Fruit fly (Drosophila melanogaster) whole organism, embryonic: ENCODE measurements around the gene vito.
A peak's percentile ranks its signal among the peaks of the same experiment; 100 is the strongest.

Source experiments
- Ada2b ChIP-seq: fragments of 200-800 bp; sonication (Bioruptor generic); IDR thresholded peaks from 2 replicates; pipeline ENCODE4 v1.3.6; 2022; ENCODE audit warnings: missing biosample characterization, missing genetic modification characterization
- Aef1 ChIP-seq: fragments of 200-800 bp; sonication (Bioruptor generic); IDR thresholded peaks from 3 replicates; pipeline ENCODE4 v1.3.6; 2022; ENCODE audit warnings: missing biosample characterization, missing genetic modification characterization
- B-H2 ChIP-seq: fragments of 200-800 bp; sonication (Bioruptor generic); optimal IDR thresholded peaks from 2 replicates; lab custom pipeline; 2018; ENCODE audit warnings: missing biosample characterization, mild to moderate bottlenecking, missing genetic modification characterization
- CG10267 ChIP-seq: fragments of 200-800 bp; sonication (Bioruptor generic); optimal IDR thresholded peaks from 2 replicates; lab custom pipeline; 2018; ENCODE audit warnings: missing biosample characterization, mild to moderate bottlenecking, missing genetic modification characterization, moderate library complexity
- CG11398 ChIP-seq: fragments of 200-800 bp; sonication (Bioruptor generic); optimal IDR thresholded peaks from 2 replicates; lab custom pipeline; 2016; ENCODE audit warnings: missing biosample characterization, missing genetic modification characterization
- CG12299 ChIP-seq: fragments of 200-800 bp; sonication (Bioruptor generic); optimal IDR thresholded peaks from 2 replicates; lab custom pipeline; 2018; ENCODE audit warnings: missing biosample characterization, mild to moderate bottlenecking, missing genetic modification characterization
- CG12391 ChIP-seq: fragments of 200-800 bp; sonication (Bioruptor generic); optimal IDR thresholded peaks from 3 replicates; lab custom pipeline; 2018; ENCODE audit warnings: missing biosample characterization, mild to moderate bottlenecking, missing genetic modification characterization, moderate library complexity
- CG12659 ChIP-seq: fragments of 200-800 bp; sonication (Bioruptor generic); optimal IDR thresholded peaks from 3 replicates; lab custom pipeline; 2017; ENCODE audit warnings: mild to moderate bottlenecking, missing biosample characterization, missing genetic modification reagents, missing genetic modification characterization
- CG13424 ChIP-seq: fragments of 200-800 bp; sonication (Bioruptor generic); optimal IDR thresholded peaks from 2 replicates; lab custom pipeline; 2019; ENCODE audit warnings: missing biosample characterization, mild to moderate bottlenecking, missing genetic modification characterization, moderate library complexity
- CG14441 ChIP-seq: fragments of 200-800 bp; sonication (Bioruptor generic); IDR thresholded peaks from 2 replicates; pipeline ENCODE4 v1.3.6; 2022; ENCODE audit warnings: missing biosample characterization, missing genetic modification characterization
- CG14710 ChIP-seq: fragments of 200-800 bp; sonication (Bioruptor generic); optimal IDR thresholded peaks from 3 replicates; lab custom pipeline; 2019; ENCODE audit warnings: missing biosample characterization, mild to moderate bottlenecking, missing genetic modification characterization, moderate library complexity
- CG15269 ChIP-seq: fragments of 200-800 bp; sonication (Bioruptor generic); optimal IDR thresholded peaks from 2 replicates; lab custom pipeline; 2018; ENCODE audit warnings: missing biosample characterization, mild to moderate bottlenecking, missing genetic modification characterization, moderate library complexity
- CG1603 ChIP-seq: fragments of 200-800 bp; sonication (Bioruptor generic); optimal IDR thresholded peaks from 2 replicates; lab custom pipeline; 2019; ENCODE audit warnings: missing biosample characterization, mild to moderate bottlenecking, missing genetic modification characterization, moderate library complexity
- CG18262 ChIP-seq: fragments of 200-800 bp; optimal IDR thresholded peaks from 3 replicates; lab custom pipeline; 2019; ENCODE audit warnings: missing biosample characterization, mild to moderate bottlenecking, missing genetic modification characterization, moderate library complexity
- CG2120 ChIP-seq: fragments of 200-800 bp; sonication (Bioruptor generic); optimal IDR thresholded peaks from 3 replicates; lab custom pipeline; 2016; ENCODE audit warnings: missing biosample characterization, missing genetic modification characterization
- CG31441 ChIP-seq: fragments of 200-800 bp; sonication (Bioruptor generic); IDR thresholded peaks from 2 replicates; pipeline ENCODE4 v1.3.6; 2022; ENCODE audit warnings: missing biosample characterization, missing genetic modification characterization
- CG33213 ChIP-seq: fragments of 200-800 bp; sonication (Bioruptor generic); optimal IDR thresholded peaks from 3 replicates; lab custom pipeline; 2016; ENCODE audit warnings: missing biosample characterization, missing genetic modification characterization
- CG34376 ChIP-seq: fragments of 200-800 bp; sonication (Bioruptor generic); optimal IDR thresholded peaks from 2 replicates; lab custom pipeline; 2018; ENCODE audit warnings: missing biosample characterization, mild to moderate bottlenecking, missing genetic modification characterization
- CG4854 ChIP-seq: fragments of 200-800 bp; sonication (Bioruptor generic); optimal IDR thresholded peaks from 2 replicates; lab custom pipeline; 2016; ENCODE audit warnings: missing biosample characterization, missing genetic modification characterization, inconsistent platforms
- CG7963 ChIP-seq: fragments of 200-800 bp; sonication (Bioruptor generic); IDR thresholded peaks from 3 replicates; pipeline ENCODE4 v1.3.6; 2022; ENCODE audit warnings: missing biosample characterization, missing genetic modification characterization; ENCODE audit not compliant: partially characterized antibody
- CG8924 ChIP-seq: fragments of 200-800 bp; optimal IDR thresholded peaks from 3 replicates; lab custom pipeline; 2019; ENCODE audit warnings: missing biosample characterization, mild to moderate bottlenecking, missing genetic modification characterization, moderate library complexity
- Camta ChIP-seq: fragments of 200-800 bp; sonication (Bioruptor generic); optimal IDR thresholded peaks from 2 replicates; lab custom pipeline; 2016; ENCODE audit warnings: missing biosample characterization, missing genetic modification characterization
- Ets97D ChIP-seq: fragments of 200-800 bp; sonication (Bioruptor generic); optimal IDR thresholded peaks from 3 replicates; lab custom pipeline; 2016; ENCODE audit warnings: missing biosample characterization, missing genetic modification characterization
- Fer3 ChIP-seq: fragments of 200-800 bp; sonication (Bioruptor generic); optimal IDR thresholded peaks from 2 replicates; lab custom pipeline; 2018; ENCODE audit warnings: missing biosample characterization, mild to moderate bottlenecking, missing genetic modification characterization, moderate library complexity
- HLH54F ChIP-seq: fragments of 200-800 bp; sonication (Bioruptor generic); optimal IDR thresholded peaks from 3 replicates; lab custom pipeline; 2016; ENCODE audit warnings: missing biosample characterization, missing genetic modification characterization
- Hand ChIP-seq: fragments of 200-800 bp; sonication (Bioruptor generic); optimal IDR thresholded peaks from 2 replicates; lab custom pipeline; 2017; ENCODE audit warnings: mild to moderate bottlenecking, missing biosample characterization, missing genetic modification reagents, missing genetic modification characterization
- HmgZ ChIP-seq: fragments of 200-800 bp; sonication (Bioruptor generic); optimal IDR thresholded peaks from 2 replicates; lab custom pipeline; 2018; ENCODE audit warnings: missing biosample characterization, mild to moderate bottlenecking, missing genetic modification characterization
- Lhr ChIP-seq: fragments of 200-800 bp; sonication (Bioruptor generic); optimal IDR thresholded peaks from 3 replicates; lab custom pipeline; 2017; ENCODE audit warnings: mild to moderate bottlenecking, missing biosample characterization, missing genetic modification reagents, missing genetic modification characterization
- MESR4 ChIP-seq: fragments of 200-800 bp; sonication (Bioruptor generic); optimal IDR thresholded peaks from 2 replicates; lab custom pipeline; 2018; ENCODE audit warnings: missing biosample characterization, mild to moderate bottlenecking, missing genetic modification characterization, moderate library complexity
- NfI ChIP-seq: fragments of 200-800 bp; sonication (Bioruptor generic); optimal IDR thresholded peaks from 3 replicates; lab custom pipeline; 2018; ENCODE audit warnings: missing biosample characterization, mild to moderate bottlenecking, missing genetic modification characterization, moderate library complexity
- Pdp1 ChIP-seq, 2 experiments: fragments of 200-800 bp; sonication (Bioruptor generic); optimal IDR thresholded peaks; 3 replicates each; lab custom pipeline; 2016; ENCODE audit warnings: missing biosample characterization in 2 of 2, missing genetic modification characterization in 2 of 2, mild to moderate bottlenecking in 1 of 2, moderate library complexity in 1 of 2
- Ravus ChIP-seq: fragments of 200-800 bp; sonication (Bioruptor generic); IDR thresholded peaks from 2 replicates; pipeline ENCODE4 v1.3.6; 2022; ENCODE audit warnings: missing biosample characterization, missing genetic modification characterization
- Sry-δ ChIP-seq: fragments of 200-800 bp; sonication (Bioruptor generic); optimal IDR thresholded peaks from 2 replicates; lab custom pipeline; 2016; ENCODE audit warnings: missing biosample characterization, missing genetic modification characterization
- bab2 ChIP-seq: fragments of 200-800 bp; sonication (Bioruptor generic); optimal IDR thresholded peaks from 2 replicates; lab custom pipeline; 2016; ENCODE audit warnings: missing biosample characterization, missing genetic modification characterization
- chif ChIP-seq, 2 experiments: fragments of 200-800 bp; sonication (Bioruptor generic); optimal IDR thresholded peaks; 3 replicates each; lab custom pipeline; 2016; ENCODE audit warnings: missing biosample characterization in 2 of 2, missing genetic modification characterization in 2 of 2
- crc ChIP-seq: fragments of 200-800 bp; sonication (Bioruptor generic); optimal IDR thresholded peaks from 2 replicates; lab custom pipeline; 2016; ENCODE audit warnings: missing biosample characterization, missing genetic modification characterization
- gro ChIP-seq: fragments of 200-800 bp; sonication (Bioruptor generic); optimal IDR thresholded peaks from 2 replicates; lab custom pipeline; 2016; ENCODE audit warnings: missing biosample characterization, missing genetic modification characterization
- lbe ChIP-seq: fragments of 200-800 bp; sonication (Bioruptor generic); optimal IDR thresholded peaks from 2 replicates; lab custom pipeline; 2016; ENCODE audit warnings: missing biosample characterization, mild to moderate bottlenecking, missing genetic modification characterization
- maf-S ChIP-seq: fragments of 200-800 bp; sonication (Bioruptor generic); optimal IDR thresholded peaks from 2 replicates; lab custom pipeline; 2016; ENCODE audit warnings: missing biosample characterization, missing genetic modification characterization
- nmo ChIP-seq: fragments of 200-800 bp; sonication (Bioruptor generic); optimal IDR thresholded peaks from 2 replicates; lab custom pipeline; 2018; ENCODE audit warnings: missing biosample characterization, mild to moderate bottlenecking, missing genetic modification characterization, moderate library complexity
- pb ChIP-seq: fragments of 200-800 bp; sonication (Bioruptor generic); optimal IDR thresholded peaks from 3 replicates; lab custom pipeline; 2016; ENCODE audit warnings: missing biosample characterization, missing genetic modification characterization
- run ChIP-seq: fragments of 200-800 bp; sonication (Bioruptor generic); optimal IDR thresholded peaks from 3 replicates; lab custom pipeline; 2018; ENCODE audit warnings: missing biosample characterization, mild to moderate bottlenecking, missing genetic modification characterization
- shn ChIP-seq: fragments of 200-800 bp; sonication (Bioruptor generic); optimal IDR thresholded peaks from 3 replicates; lab custom pipeline; 2016; ENCODE audit warnings: missing biosample characterization, missing genetic modification characterization
- sima ChIP-seq: fragments of 200-800 bp; sonication (Bioruptor generic); optimal IDR thresholded peaks from 2 replicates; lab custom pipeline; 2016; ENCODE audit warnings: missing biosample characterization, missing genetic modification characterization
- sr ChIP-seq: fragments of 200-800 bp; sonication (Bioruptor generic); IDR thresholded peaks from 3 replicates; pipeline ENCODE4 v1.3.6; 2022; ENCODE audit warnings: missing biosample characterization, missing genetic modification characterization
- trem ChIP-seq: fragments of 200-800 bp; optimal IDR thresholded peaks from 3 replicates; lab custom pipeline; 2019; ENCODE audit warnings: missing biosample characterization, mild to moderate bottlenecking, missing genetic modification characterization, moderate library complexity
- zen2 ChIP-seq: fragments of 200-800 bp; sonication (Bioruptor generic); IDR thresholded peaks from 3 replicates; pipeline ENCODE4 v1.3.6; 2022; ENCODE audit warnings: missing biosample characterization, missing genetic modification characterization; ENCODE audit not compliant: partially characterized antibody
- zfh1 ChIP-seq: fragments of 200-800 bp; sonication (Bioruptor generic); IDR thresholded peaks from 3 replicates; pipeline ENCODE4 v1.3.6; 2022; ENCODE audit warnings: missing biosample characterization, missing genetic modification characterization

The vito gene

DNA sequence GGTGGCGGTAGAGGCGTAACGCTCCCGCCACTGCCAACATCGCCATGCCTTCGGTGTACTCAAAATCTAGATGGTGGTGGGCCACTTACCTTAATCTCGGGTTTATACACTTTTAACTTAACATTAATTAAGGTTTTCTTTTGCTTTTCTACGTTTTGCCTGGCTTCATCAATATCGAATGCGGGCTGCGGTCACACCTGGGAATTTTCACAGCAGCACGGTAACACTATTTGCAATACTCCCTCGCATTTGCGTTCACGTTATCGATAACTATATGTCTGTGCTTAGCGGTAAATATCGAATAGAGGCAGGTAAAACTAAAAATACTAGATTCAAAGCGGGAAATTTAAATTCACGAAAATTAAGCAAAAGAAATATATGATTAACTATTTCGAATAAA lies 16.8 kb upstream of the vito start, which contains the start of gene Bre1 (continued):
- TF ChIP-seq MESR4 (GFP tag; lab: Kevin White, UChicago) = peak; percentile 87

dm6 chr3L:5789663-5790062 lies 12.5 kb upstream of the vito start:
- peak; percentile 10 for TF ChIP-seq maf-S (GFP tag; lab: Kevin White, UChicago)
- TF ChIP-seq Ada2b (GFP tag; lab: Robert Waterston, UW) = peak; percentile 32; the same call in 1 of the 2 replicates
- peak; percentile 31 to 43 for TF ChIP-seq Pdp1 (GFP tag; optimal IDR thresholded peaks at IDR 0.05; lab: Kevin White, UChicago)
- TF ChIP-seq trem (tag; lab: Kevin White, UChicago) = peak; percentile 98
- peak; percentile 6 for TF ChIP-seq NfI (GFP tag; lab: Kevin White, UChicago)
- TF ChIP-seq zfh1 = 0 out of 3 replicates have a peak, but pooled peaks have one; percentile 29
- TF ChIP-seq CG13424 (tag; lab: Kevin White, UChicago) = peak; percentile 45
- peak; percentile 36 for TF ChIP-seq CG14710
- peak; percentile 57 for TF ChIP-seq HmgZ (tag; lab: Kevin White, UChicago)
- TF ChIP-seq CG12299 = no peak
- peak; percentile 41 for TF ChIP-seq B-H2 (GFP tag; lab: Kevin White, UChicago)
- TF ChIP-seq pb (GFP tag; lab: Kevin White, UChicago) = no peak
- TF ChIP-seq HLH54F (GFP tag; lab: Kevin White, UChicago) = peak; percentile 25
- TF ChIP-seq Fer3 (tag; lab: Kevin White, UChicago) = peak; percentile 19
- TF ChIP-seq zen2 = no peak
- no peak for TF ChIP-seq Aef1 (GFP tag; lab: Robert Waterston, UW)
- peak; percentile 38 for TF ChIP-seq CG15269
- TF ChIP-seq CG12391 = peak; percentile 47
- TF ChIP-seq CG2120 (GFP tag; lab: Kevin White, UChicago) = peak; percentile 61
- TF ChIP-seq lbe = peak; percentile 66
- no peak; the same call in 1 of the 2 replicates for TF ChIP-seq CG31441
- peak in 1 of 2 experiments; percentile 18 for TF ChIP-seq chif (GFP tag; optimal IDR thresholded peaks at IDR 0.05; lab: Kevin White, UChicago)
- TF ChIP-seq Lhr (GFP tag; lab: Kevin White, UChicago) = no peak
- peak; percentile 95 for TF ChIP-seq sr
- no peak for TF ChIP-seq sima (GFP tag; lab: Kevin White, UChicago)
- peak; percentile 71 for TF ChIP-seq CG1603
- peak; percentile 14 for TF ChIP-seq CG33213 (GFP tag; lab: Kevin White, UChicago)
- peak; percentile 37 for TF ChIP-seq Sry-δ
- no peak for TF ChIP-seq CG14441 (GFP tag; lab: Robert Waterston, UW)
- TF ChIP-seq CG18262 (tag; lab: Kevin White, UChicago) = peak; percentile 22
- TF ChIP-seq Camta (GFP tag; lab: Kevin White, UChicago) = peak; percentile 25
- TF ChIP-seq crc (GFP tag; lab: Kevin White, UChicago) = peak; percentile 4
- TF ChIP-seq CG12659 (GFP tag; lab: Kevin White, UChicago) = peak; percentile 37
- no peak for TF ChIP-seq run
- no peak for TF ChIP-seq CG8924 (tag; lab: Kevin White, UChicago)
- TF ChIP-seq nmo (GFP tag; lab: Kevin White, UChicago) = peak; percentile 16
- TF ChIP-seq CG10267 (tag; lab: Kevin White, UChicago) = peak; percentile 42
- TF ChIP-seq CG4854 (GFP tag; lab: Kevin White, UChicago) = peak; percentile 16
- no peak for TF ChIP-seq shn (GFP tag; lab: Kevin White, UChicago)
- no peak for TF ChIP-seq CG11398
- no peak for TF ChIP-seq Hand (GFP tag; lab: Kevin White, UChicago)
- TF ChIP-seq CG7963 (GFP tag; lab: Robert Waterston, UW) = no peak
- TF ChIP-seq bab2 (GFP tag; lab: Kevin White, UChicago) = peak; percentile 57
- TF ChIP-seq Ravus (GFP tag; lab: Robert Waterston, UW) = no peak
- TF ChIP-seq Ets97D (GFP tag; lab: Kevin White, UChicago) = peak; percentile 49
- TF ChIP-seq CG34376 = no peak
- TF ChIP-seq gro = peak; percentile 74
